Worm (Caenorhabditis elegans) whole organism, L3 larva: ENCODE measurements around the gene hex-5.

Experiments used
- elt-2 ChIP-seq: sonication (generic microtip); optimal IDR thresholded peaks from 2 replicates; lab custom pipeline; 2016; ENCODE audit warnings: missing genetic modification reagents, mild to moderate bottlenecking, missing genetic modification characterization, missing compliant biosample characterization
- lin-39 ChIP-seq: fragments of 150-350 bp; optimal IDR thresholded peaks from 2 replicates; lab custom pipeline; 2018; ENCODE audit warnings: missing biosample characterization, missing genetic modification reagents, missing genetic modification characterization
- mdl-1 ChIP-seq: fragments of 150-350 bp; optimal IDR thresholded peaks from 2 replicates; lab custom pipeline; 2014; ENCODE audit warnings: missing biosample characterization, missing genetic modification characterization
- nhr-76 ChIP-seq: fragments of 150-350 bp; sonication (generic microtip); optimal IDR thresholded peaks from 5 replicates; lab custom pipeline; 2014; ENCODE audit warnings: missing biosample characterization, missing genetic modification characterization
- nhr-77 ChIP-seq: fragments of 150-350 bp; optimal IDR thresholded peaks from 2 replicates; lab custom pipeline; 2014; ENCODE audit warnings: missing biosample characterization, missing genetic modification characterization
- unc-62 ChIP-seq: fragments of 150-350 bp; sonication (generic microtip); optimal IDR thresholded peaks from 4 replicates; lab custom pipeline; 2014; ENCODE audit warnings: missing biosample characterization, missing genetic modification reagents, missing genetic modification characterization
- zag-1 ChIP-seq: fragments of 150-350 bp; optimal IDR thresholded peaks from 2 replicates; lab custom pipeline; 2014; ENCODE audit warnings: missing biosample characterization, missing genetic modification characterization

DNA sequence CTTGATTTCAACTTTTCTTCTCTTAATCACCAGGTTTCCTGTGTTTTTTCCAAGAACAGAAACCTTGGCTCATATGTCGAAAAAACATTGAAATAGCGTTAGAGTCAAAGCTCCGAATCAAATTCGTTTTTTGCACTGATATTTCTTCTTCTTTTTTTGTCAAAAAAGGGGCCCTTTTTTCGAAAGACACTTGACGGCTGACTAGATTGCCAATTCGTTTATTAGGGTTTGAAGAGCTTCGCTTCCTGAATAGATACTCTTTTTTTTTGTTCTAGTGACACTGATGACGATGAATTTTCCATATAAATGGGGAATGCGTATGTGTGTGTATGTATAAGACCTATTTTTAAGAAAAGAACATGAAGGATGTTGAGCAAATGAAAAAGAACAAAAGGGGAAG lies 11.7 kb upstream of the hex-5 start:
- TF ChIP-seq nhr-76 (tag; lab: Kevin White, UChicago) = no peak
- TF ChIP-seq zag-1 = no peak
- no peak for TF ChIP-seq mdl-1 (tag; lab: Kevin White, UChicago)
- no peak for TF ChIP-seq elt-2 (tag; lab: Kevin White, UChicago)
- no peak for TF ChIP-seq lin-39
- no peak for TF ChIP-seq nhr-77 (tag; lab: Kevin White, UChicago)
- TF ChIP-seq unc-62 (GFP tag; lab: Kevin White, UChicago) = no peak
